Worm (Caenorhabditis elegans): ENCODE measurements around the gene C32B5.18.
"Not testable (repeated sequence)": the region's sequence is repeated elsewhere in the genome, so short reads cannot be mapped to it uniquely, and the experiment has no call there.

The C32B5.18 gene

DNA sequence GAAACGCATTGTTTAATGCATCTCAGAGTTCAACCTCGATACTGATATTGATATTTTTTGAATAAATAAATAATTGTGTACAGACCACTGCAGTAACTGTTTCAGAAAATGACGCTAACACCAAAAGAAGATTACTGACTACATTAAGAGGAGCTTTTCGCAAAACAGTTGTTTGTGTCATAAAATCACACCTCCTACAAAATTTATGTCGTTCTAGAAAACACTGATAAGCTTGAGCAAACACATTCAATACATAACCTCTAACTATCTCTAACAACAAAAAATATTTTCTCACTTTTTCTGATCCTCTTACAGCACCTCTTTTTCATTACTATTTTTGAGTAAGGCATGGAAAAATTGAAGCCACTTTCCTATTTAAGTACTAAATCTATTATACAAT lies 5.7 kb upstream of the C32B5.18 start, which contains the start of gene fbxc-7:
Gene fbxc-7, plus strand, starts transcription at position 301 of the 400 bp plus-strand sequence.
- not testable (repeated sequence) for TF ChIP-seq med-1 (GFP tag; optimal IDR thresholded peaks at IDR 0.05; ENCODE audit: insufficient read depth); klf-2 (GFP tag; conservative IDR thresholded peaks at IDR 0.05); tab-1 (GFP tag; IDR thresholded peaks at IDR 0.05)

DNA sequence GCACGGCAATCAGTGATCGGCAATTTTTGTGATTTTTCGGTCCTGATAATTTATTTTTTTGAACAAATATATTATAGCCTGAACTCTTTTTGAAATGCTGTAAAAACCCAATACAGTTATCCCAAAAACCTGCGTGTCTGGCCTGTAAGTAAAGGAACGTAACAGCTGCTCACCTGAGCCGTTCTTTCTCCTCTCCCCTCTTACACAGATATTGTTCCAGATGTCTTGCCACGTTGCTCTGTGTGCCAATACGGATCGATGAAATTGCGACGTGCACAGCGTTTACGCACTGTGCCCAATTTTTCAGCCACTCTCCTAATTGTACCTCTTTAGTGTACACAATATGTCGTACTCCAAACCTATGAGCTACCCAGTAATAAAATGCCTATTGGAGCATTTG lies 1.7 kb upstream of the C32B5.18 start, which contains the start of gene sdz-4:
Gene sdz-4, plus strand, starts transcription at position 301 of the 400 bp plus-strand sequence.
- no peak for TF ChIP-seq klf-2 (GFP tag; conservative IDR thresholded peaks at IDR 0.05)
- TF ChIP-seq tab-1 (GFP tag; IDR thresholded peaks at IDR 0.05), result no peak
- no peak for TF ChIP-seq med-1 (GFP tag; optimal IDR thresholded peaks at IDR 0.05; ENCODE audit: insufficient read depth)
- no peak for TF ChIP-seq ztf-23 (GFP tag; IDR thresholded peaks at IDR 0.05)
- no peak for TF ChIP-seq T22C8.4 (GFP tag; IDR thresholded peaks at IDR 0.05)
- no peak for TF ChIP-seq ztf-29 (GFP tag; IDR thresholded peaks at IDR 0.05)
- TF ChIP-seq cog-1 (tag; optimal IDR thresholded peaks at IDR 0.05), result no peak

DNA sequence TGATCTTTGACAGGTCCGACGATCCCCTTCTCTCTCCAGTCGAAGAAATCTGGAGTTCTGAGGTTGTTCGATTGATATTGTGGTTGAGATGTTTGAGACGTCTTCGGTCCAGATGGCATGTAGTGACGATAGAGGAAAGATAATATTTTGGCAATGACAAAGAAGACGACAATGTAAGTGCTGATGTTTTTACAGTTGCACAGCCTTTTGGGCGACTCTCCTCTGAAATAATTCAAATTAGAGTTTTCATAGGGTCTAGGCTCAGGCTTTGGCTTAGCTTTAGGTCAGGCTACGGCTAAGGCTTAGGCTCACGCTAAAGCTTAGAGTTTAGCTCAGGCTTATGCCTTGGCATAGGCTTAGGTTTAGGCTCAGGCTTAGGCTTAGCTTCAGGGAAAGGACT lies 1.6 kb downstream of the C32B5.18 start, which contains the start of gene C32B5.13:
Gene C32B5.13, minus strand, starts transcription at position 101 of the 400 bp plus-strand sequence.
- TF ChIP-seq klf-2 (GFP tag; conservative IDR thresholded peaks at IDR 0.05) (no peak), cog-1 (tag; optimal IDR thresholded peaks at IDR 0.05) (no peak), med-1 (GFP tag; optimal IDR thresholded peaks at IDR 0.05; ENCODE audit: insufficient read depth) (no peak), ztf-23 (GFP tag; IDR thresholded peaks at IDR 0.05) (no peak), ref-1 (GFP tag; conservative IDR thresholded peaks at IDR 0.05) (no peak), T22C8.4 (GFP tag; IDR thresholded peaks at IDR 0.05) (no peak), flt-1 (GFP tag; IDR thresholded peaks at IDR 0.05) (no peak), ztf-29 (GFP tag; IDR thresholded peaks at IDR 0.05) (no peak), tab-1 (GFP tag; IDR thresholded peaks at IDR 0.05) (no peak)

DNA sequence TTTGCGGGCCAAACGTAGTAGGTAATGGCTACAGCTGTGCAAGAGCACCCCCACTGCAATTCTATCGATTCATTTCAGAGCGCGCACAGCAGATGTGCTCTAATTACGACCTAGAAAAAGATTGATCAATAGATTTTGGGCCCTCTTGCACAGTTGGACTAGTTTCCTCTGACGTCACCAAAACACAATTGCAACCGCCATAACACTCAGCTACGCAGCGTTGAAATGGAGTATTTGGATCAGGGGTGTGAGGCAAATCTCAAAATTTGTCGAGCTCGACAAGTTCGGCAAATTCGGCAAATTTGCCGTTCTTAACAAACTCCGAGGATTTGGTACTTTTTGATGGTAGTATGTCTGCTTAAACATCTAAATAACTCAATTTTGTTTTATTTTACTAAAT lies 6.6 kb downstream of the C32B5.18 start, which contains the start of gene fbxc-18:
Gene fbxc-18, minus strand, starts transcription at position 101 of the 400 bp plus-strand sequence.
- not testable (repeated sequence) for TF ChIP-seq ztf-23 (GFP tag; IDR thresholded peaks at IDR 0.05); flt-1 (GFP tag; IDR thresholded peaks at IDR 0.05); ref-1 (GFP tag; conservative IDR thresholded peaks at IDR 0.05)

DNA sequence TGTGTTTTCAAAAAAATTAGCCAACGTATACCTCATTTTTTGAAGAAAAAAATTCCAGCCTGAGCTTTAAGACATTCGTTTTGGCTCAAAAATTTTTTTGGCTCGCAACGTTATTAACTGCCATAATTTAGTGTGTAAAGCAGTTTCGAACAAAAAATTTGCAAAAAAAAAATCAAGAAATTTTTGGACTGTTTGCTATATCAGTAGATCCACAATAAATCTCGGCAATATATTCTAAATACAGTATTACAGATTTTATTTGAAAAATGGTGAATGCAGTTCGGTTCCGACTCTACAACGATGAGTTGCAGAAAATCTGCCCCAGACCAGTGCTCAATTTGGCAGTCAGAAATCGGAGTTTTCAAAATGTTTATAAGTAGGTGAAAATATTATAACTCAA lies 7.8 kb downstream of the C32B5.18 start, which contains the start of gene C32B5.6:
Gene C32B5.6, plus strand, starts transcription at position 301 of the 400 bp plus-strand sequence.
- TF ChIP-seq cog-1 (tag; optimal IDR thresholded peaks at IDR 0.05); ztf-29 (GFP tag; IDR thresholded peaks at IDR 0.05); klf-2 (GFP tag; conservative IDR thresholded peaks at IDR 0.05): not testable (repeated sequence)

DNA sequence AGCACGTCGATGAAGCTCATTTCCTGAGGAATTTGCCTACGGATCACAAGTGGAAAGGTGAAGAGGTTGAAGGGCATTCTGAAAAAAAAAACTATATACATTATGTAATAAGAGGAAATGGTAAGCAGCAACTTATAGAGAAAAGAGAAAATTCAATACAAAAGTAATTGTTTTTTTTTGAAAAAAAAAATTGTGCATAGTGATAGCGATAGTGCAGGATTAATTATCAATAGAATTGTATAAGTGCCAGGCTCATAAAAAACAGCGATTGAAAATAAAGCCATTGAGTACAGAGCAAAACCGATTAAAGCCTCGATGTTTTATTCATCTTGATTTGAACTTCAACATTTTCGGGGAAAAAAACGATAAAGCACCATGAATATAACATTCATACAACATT lies 12.5 kb downstream of the C32B5.18 start, which contains the start of gene C32B5.15:
Gene C32B5.15, minus strand, starts transcription at position 101 of the 400 bp plus-strand sequence.
- TF ChIP-seq med-1 (GFP tag; optimal IDR thresholded peaks at IDR 0.05; ENCODE audit: insufficient read depth), result no peak
- no peak for TF ChIP-seq ztf-29 (GFP tag; IDR thresholded peaks at IDR 0.05)
- no peak for TF ChIP-seq flt-1 (GFP tag; IDR thresholded peaks at IDR 0.05)
- no peak for TF ChIP-seq ztf-23 (GFP tag; IDR thresholded peaks at IDR 0.05)
- TF ChIP-seq klf-2 (GFP tag; conservative IDR thresholded peaks at IDR 0.05), result no peak
- TF ChIP-seq ref-1 (GFP tag; conservative IDR thresholded peaks at IDR 0.05), result no peak
- no peak for TF ChIP-seq tab-1 (GFP tag; IDR thresholded peaks at IDR 0.05)
- no peak for TF ChIP-seq T22C8.4 (GFP tag; IDR thresholded peaks at IDR 0.05)
- no peak for TF ChIP-seq cog-1 (tag; optimal IDR thresholded peaks at IDR 0.05)

DNA sequence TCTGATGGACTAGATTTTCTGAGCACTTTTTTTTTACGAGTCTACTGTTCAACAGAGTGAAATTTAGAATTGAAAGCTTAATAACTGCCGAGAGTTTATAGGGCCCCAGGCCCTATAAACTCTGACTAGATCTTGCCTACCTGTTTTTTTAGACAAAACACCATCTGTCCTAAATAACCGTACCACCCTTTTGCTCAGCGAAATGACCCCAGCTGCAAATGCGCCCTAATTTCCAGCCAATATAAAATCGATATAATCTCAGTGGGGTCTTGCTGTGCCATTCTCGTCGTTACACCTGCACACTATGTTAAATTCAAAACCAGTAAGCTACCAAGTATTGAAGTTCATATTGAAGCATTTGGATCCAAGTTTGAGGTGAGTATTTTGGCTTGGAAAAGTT lies 13.7 kb downstream of the C32B5.18 start, which contains the start of gene fbxc-14:
Gene fbxc-14, plus strand, starts transcription at position 301 of the 400 bp plus-strand sequence.
- TF ChIP-seq ztf-23 (GFP tag; IDR thresholded peaks at IDR 0.05), result no peak
- TF ChIP-seq ztf-29 (GFP tag; IDR thresholded peaks at IDR 0.05), result no peak
- TF ChIP-seq flt-1 (GFP tag; IDR thresholded peaks at IDR 0.05), result no peak
- TF ChIP-seq tab-1 (GFP tag; IDR thresholded peaks at IDR 0.05), result no peak
- no peak for TF ChIP-seq T22C8.4 (GFP tag; IDR thresholded peaks at IDR 0.05)
- TF ChIP-seq ref-1 (GFP tag; conservative IDR thresholded peaks at IDR 0.05), result no peak
- no peak for TF ChIP-seq cog-1 (tag; optimal IDR thresholded peaks at IDR 0.05)
- TF ChIP-seq med-1 (GFP tag; optimal IDR thresholded peaks at IDR 0.05; ENCODE audit: insufficient read depth), result no peak
- TF ChIP-seq klf-2 (GFP tag; conservative IDR thresholded peaks at IDR 0.05), result no peak

DNA sequence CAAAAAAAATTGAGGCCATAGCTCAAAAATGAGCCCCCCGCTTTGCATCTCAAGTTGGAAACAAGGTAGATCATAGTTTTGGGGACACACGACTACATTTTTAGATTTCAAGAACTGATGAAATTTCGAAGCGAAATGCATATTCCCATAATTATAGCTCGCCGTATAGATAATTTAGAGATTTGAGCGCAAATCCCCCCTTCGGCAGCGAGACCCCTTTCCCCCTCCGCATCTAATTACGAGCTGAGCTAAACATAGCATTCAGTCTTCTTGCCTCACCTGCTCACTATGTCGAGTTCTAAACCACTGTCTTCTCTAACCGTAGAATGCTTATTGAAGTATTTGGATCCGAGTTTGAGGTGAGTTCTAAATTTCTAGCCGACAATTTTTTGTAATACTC lies 18.8 kb downstream of the C32B5.18 start, which contains the start of the genes fbxc-17 and fbxc-15:
Gene fbxc-17, minus strand, starts transcription at position 101 of the 400 bp plus-strand sequence.
Gene fbxc-15, plus strand, starts transcription at position 289 of the 400 bp plus-strand sequence.
- TF ChIP-seq med-1 (GFP tag; optimal IDR thresholded peaks at IDR 0.05; ENCODE audit: insufficient read depth) (no peak), klf-2 (GFP tag; conservative IDR thresholded peaks at IDR 0.05) (no peak), ztf-23 (GFP tag; IDR thresholded peaks at IDR 0.05) (no peak), ref-1 (GFP tag; conservative IDR thresholded peaks at IDR 0.05) (no peak), tab-1 (GFP tag; IDR thresholded peaks at IDR 0.05) (no peak), ztf-29 (GFP tag; IDR thresholded peaks at IDR 0.05) (no peak), flt-1 (GFP tag; IDR thresholded peaks at IDR 0.05) (no peak), cog-1 (tag; optimal IDR thresholded peaks at IDR 0.05) (no peak), T22C8.4 (GFP tag; IDR thresholded peaks at IDR 0.05) (no peak)

DNA sequence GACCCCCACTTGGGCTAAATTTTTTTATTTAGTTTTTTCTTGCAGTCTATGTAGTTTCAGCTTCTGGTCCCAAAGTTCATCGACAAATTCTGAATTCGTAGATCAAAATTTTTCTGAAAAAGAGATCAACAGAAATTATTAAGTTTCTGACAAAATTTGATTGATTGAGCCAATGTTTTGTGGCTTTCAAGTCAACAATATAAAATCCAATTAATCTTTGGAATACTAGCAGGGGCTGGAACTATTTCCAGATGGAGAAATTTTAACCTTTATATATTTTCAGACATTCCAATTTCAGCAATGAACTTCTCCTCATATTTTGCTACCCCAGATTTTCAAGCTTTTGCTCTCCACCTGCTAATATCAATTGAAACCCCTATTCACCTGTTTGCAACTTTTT lies 22.5 kb downstream of the C32B5.18 start, which contains the start of gene srh-274:
Gene srh-274, plus strand, starts transcription at position 301 of the 400 bp plus-strand sequence.
- TF ChIP-seq ztf-23 (GFP tag; IDR thresholded peaks at IDR 0.05) (no peak), flt-1 (GFP tag; IDR thresholded peaks at IDR 0.05) (no peak), klf-2 (GFP tag; conservative IDR thresholded peaks at IDR 0.05) (no peak), ref-1 (GFP tag; conservative IDR thresholded peaks at IDR 0.05) (no peak)

DNA sequence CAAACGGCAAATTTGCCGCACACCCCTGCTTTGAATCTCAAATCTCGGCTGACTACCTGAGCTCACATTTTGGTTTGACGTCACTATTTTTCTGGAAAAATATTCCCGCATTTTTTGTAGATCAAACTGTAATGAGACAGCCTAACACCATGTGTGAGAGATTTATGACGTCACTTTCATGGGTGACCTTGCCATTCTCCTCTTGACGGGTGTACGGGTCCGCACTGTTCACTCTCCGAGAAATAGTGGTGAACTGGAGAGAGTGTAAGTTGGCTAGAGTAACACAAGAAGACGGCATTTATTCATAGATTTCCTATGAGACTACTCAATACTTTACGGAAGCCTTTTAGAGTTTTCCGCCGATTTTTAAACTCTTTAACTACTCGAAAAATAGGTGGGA lies 25.4 kb downstream of the C32B5.18 start, which contains the start of gene fbxc-40:
Gene fbxc-40, plus strand, starts transcription at position 301 of the 400 bp plus-strand sequence.
- not testable (repeated sequence) for TF ChIP-seq med-1 (GFP tag; optimal IDR thresholded peaks at IDR 0.05; ENCODE audit: insufficient read depth); ztf-29 (GFP tag; IDR thresholded peaks at IDR 0.05); tab-1 (GFP tag; IDR thresholded peaks at IDR 0.05)

Data from whole organism, midembryonic.